Worm (Caenorhabditis elegans) whole organism, L4 larva: ENCODE results near the gene C13B4.1.

Experiments
- F10B5.3 ChIP-seq: sonication (generic microtip); optimal IDR thresholded peaks from 2 replicates; lab custom pipeline; 2016; ENCODE audit warnings: mild to moderate bottlenecking, missing genetic modification characterization, missing compliant biosample characterization
- R02D3.7 ChIP-seq: fragments of 150-350 bp; sonication (generic microtip); optimal IDR thresholded peaks from 3 replicates; lab custom pipeline; 2014; ENCODE audit warnings: missing biosample characterization, missing genetic modification characterization
- Y105C5A.15 ChIP-seq: fragments of 200-800 bp; sonication (Bioruptor generic); IDR thresholded peaks from 2 replicates; pipeline ENCODE4 v1.3.6; 2022; ENCODE audit warnings: missing genetic modification characterization, missing compliant biosample characterization
- Y5F2A.4 ChIP-seq: fragments of 200-800 bp; sonication (Bioruptor generic); optimal IDR thresholded peaks from 2 replicates; lab custom pipeline; 2018; ENCODE audit warnings: mild to moderate bottlenecking, missing genetic modification characterization, missing compliant biosample characterization
- aly-2 ChIP-seq: sonication (generic microtip); optimal IDR thresholded peaks from 2 replicates; lab custom pipeline; 2018; ENCODE audit warnings: missing biosample characterization, missing genetic modification characterization
- ama-1 ChIP-seq: fragments of 150-350 bp; optimal IDR thresholded peaks from 2 replicates; lab custom pipeline; 2014; ENCODE audit warnings: inconsistent platforms, mixed read lengths
- arid-1 ChIP-seq: fragments of 200-800 bp; sonication (Bioruptor generic); conservative IDR thresholded peaks from 2 replicates; pipeline ENCODE4 v1.3.6; 2022; ENCODE audit warnings: missing genetic modification reagents, missing genetic modification characterization, missing compliant biosample characterization
- ceh-32 ChIP-seq: sonication (generic microtip); optimal IDR thresholded peaks from 2 replicates; lab custom pipeline; 2016; ENCODE audit warnings: mild to moderate bottlenecking, missing genetic modification characterization, missing compliant biosample characterization; ENCODE audit not compliant: poor library complexity
- ceh-44 ChIP-seq: fragments of 200-800 bp; sonication (Bioruptor generic); IDR thresholded peaks from 2 replicates; pipeline ENCODE4 v1.3.6; 2022; ENCODE audit warnings: missing genetic modification reagents, missing genetic modification characterization, missing compliant biosample characterization
- ceh-62 ChIP-seq: sonication (generic microtip); optimal IDR thresholded peaks from 2 replicates; lab custom pipeline; 2017; ENCODE audit warnings: missing biosample characterization, missing genetic modification characterization
- ceh-82 ChIP-seq: sonication (generic microtip); optimal IDR thresholded peaks from 2 replicates; lab custom pipeline; 2017; ENCODE audit warnings: missing biosample characterization, missing genetic modification characterization
- daf-16 ChIP-seq, 3 experiments: sonication (generic microtip); optimal IDR thresholded peaks; 2 replicates each; lab custom pipeline; 2016 to 2017; ENCODE audit warnings: missing genetic modification characterization in 3 of 3, missing genetic modification reagents in 3 of 3, mild to moderate bottlenecking in 2 of 3, missing compliant biosample characterization in 2 of 3, missing biosample characterization in 1 of 3, moderate library complexity in 1 of 3
- dmd-6 ChIP-seq: fragments of 200-800 bp; sonication (Bioruptor generic); IDR thresholded peaks from 2 replicates; pipeline ENCODE4 v1.3.6; 2022; ENCODE audit warnings: missing genetic modification reagents, missing genetic modification characterization, missing compliant biosample characterization
- dpl-1 ChIP-seq: fragments of 150-350 bp; optimal IDR thresholded peaks from 2 replicates; lab custom pipeline; 2014; ENCODE audit warnings: missing biosample characterization, missing genetic modification reagents, missing genetic modification characterization
- duxl-1 ChIP-seq: sonication (generic microtip); optimal IDR thresholded peaks from 2 replicates; lab custom pipeline; 2016; ENCODE audit warnings: mild to moderate bottlenecking, missing genetic modification characterization, moderate library complexity, missing compliant biosample characterization; ENCODE audit not compliant: poor library complexity
- egl-27 ChIP-seq: sonication (generic microtip); optimal IDR thresholded peaks from 3 replicates; lab custom pipeline; 2017; ENCODE audit warnings: missing biosample characterization, missing genetic modification reagents, missing genetic modification characterization
- fkh-10 ChIP-seq: fragments of 150-350 bp; optimal IDR thresholded peaks from 2 replicates; lab custom pipeline; 2014; ENCODE audit warnings: missing biosample characterization, missing genetic modification reagents, missing genetic modification characterization
- gei-8 ChIP-seq: fragments of 200-800 bp; sonication (Bioruptor generic); optimal IDR thresholded peaks from 2 replicates; lab custom pipeline; 2018; ENCODE audit warnings: mild to moderate bottlenecking, missing genetic modification characterization, missing compliant biosample characterization
- hif-1 ChIP-seq, 2 experiments: sonication (generic microtip); optimal IDR thresholded peaks; 2 replicates each; lab custom pipeline; 2016 to 2017; ENCODE audit warnings: missing compliant biosample characterization in 2 of 2, missing genetic modification characterization in 2 of 2, missing genetic modification reagents in 2 of 2, missing genotype in 2 of 2, mild to moderate bottlenecking in 1 of 2
- hlh-30 ChIP-seq: sonication (generic microtip); optimal IDR thresholded peaks from 2 replicates; lab custom pipeline; 2017; ENCODE audit warnings: antibody characterized with exemption, mild to moderate bottlenecking, missing genetic modification characterization, missing compliant biosample characterization; ENCODE audit not compliant: insufficient read depth
- hmg-1.1 ChIP-seq: fragments of 200-800 bp; sonication (Bioruptor generic); IDR thresholded peaks from 2 replicates; pipeline ENCODE4 v1.3.6; 2022; ENCODE audit warnings: missing genetic modification reagents, missing genetic modification characterization, missing compliant biosample characterization
- jun-1 ChIP-seq: fragments of 150-350 bp; optimal IDR thresholded peaks from 2 replicates; lab custom pipeline; 2014; ENCODE audit warnings: missing biosample characterization, missing genetic modification reagents, missing genetic modification characterization
- lin-1 ChIP-seq: fragments of 200-800 bp; sonication (Bioruptor generic); IDR thresholded peaks from 2 replicates; pipeline ENCODE4 v1.3.6; 2022; ENCODE audit warnings: missing genetic modification reagents, missing genetic modification characterization, missing compliant biosample characterization
- lir-3 ChIP-seq: sonication (generic microtip); optimal IDR thresholded peaks from 2 replicates; lab custom pipeline; 2016; ENCODE audit warnings: mild to moderate bottlenecking, missing genetic modification characterization, missing compliant biosample characterization
- lsy-2 ChIP-seq, 2 experiments: fragments of 150-350 bp in 1 of 2; sonication (generic microtip) in 1 of 2; optimal IDR thresholded peaks; 2 replicates each; lab custom pipeline; 2014 to 2017; ENCODE audit warnings: missing biosample characterization in 2 of 2, missing genetic modification characterization in 2 of 2
- mdt-29 ChIP-seq: fragments of 200-800 bp; sonication (Bioruptor generic); IDR thresholded peaks from 2 replicates; pipeline ENCODE4 v1.3.6; 2022; ENCODE audit warnings: missing genetic modification reagents, missing genetic modification characterization, missing compliant biosample characterization
- mep-1 ChIP-seq: fragments of 150-350 bp; sonication (generic microtip); optimal IDR thresholded peaks from 3 replicates; lab custom pipeline; 2014; ENCODE audit warnings: missing biosample characterization, missing genetic modification characterization
- mes-2 ChIP-seq: sonication (generic microtip); optimal IDR thresholded peaks from 2 replicates; lab custom pipeline; 2016; ENCODE audit warnings: missing genotype, mild to moderate bottlenecking, missing genetic modification characterization, missing compliant biosample characterization; ENCODE audit not compliant: poor library complexity, severe bottlenecking
- mxl-2 ChIP-seq: fragments of 200-800 bp; sonication (Bioruptor generic); conservative IDR thresholded peaks from 2 replicates; pipeline ENCODE4 v1.3.6; 2022; ENCODE audit warnings: missing genetic modification reagents, missing genetic modification characterization, missing compliant biosample characterization
- nhr-10 ChIP-seq: fragments of 150-350 bp; optimal IDR thresholded peaks from 2 replicates; lab custom pipeline; 2014; ENCODE audit warnings: missing biosample characterization, missing genetic modification characterization
- nhr-102 ChIP-seq: sonication (generic microtip); optimal IDR thresholded peaks from 2 replicates; lab custom pipeline; 2016; ENCODE audit warnings: mild to moderate bottlenecking, missing genetic modification characterization, moderate library complexity, missing compliant biosample characterization
- nhr-11 ChIP-seq: fragments of 150-350 bp; optimal IDR thresholded peaks from 2 replicates; lab custom pipeline; 2014; ENCODE audit warnings: missing biosample characterization, missing genetic modification characterization
- nhr-111 ChIP-seq: fragments of 200-800 bp; sonication (Bioruptor generic); optimal IDR thresholded peaks from 2 replicates; lab custom pipeline; 2018; ENCODE audit warnings: mild to moderate bottlenecking, missing genetic modification characterization, missing compliant biosample characterization
- nhr-237 ChIP-seq: sonication (generic microtip); optimal IDR thresholded peaks from 2 replicates; lab custom pipeline; 2017; ENCODE audit warnings: missing biosample characterization, missing genetic modification characterization
- nhr-28 ChIP-seq: fragments of 150-350 bp; optimal IDR thresholded peaks from 2 replicates; lab custom pipeline; 2014; ENCODE audit warnings: missing biosample characterization, missing genetic modification characterization
- nhr-6 ChIP-seq: fragments of 150-350 bp; optimal IDR thresholded peaks from 2 replicates; lab custom pipeline; 2014; ENCODE audit warnings: missing biosample characterization, missing genetic modification characterization
- pha-4 ChIP-seq, 2 experiments: fragments of 150-350 bp in 1 of 2; fragments of 200-800 bp in 1 of 2; sonication (Bioruptor generic) in 1 of 2; IDR thresholded peaks in 1 of 2; optimal IDR thresholded peaks in 1 of 2; 2 replicates each; pipeline versions ENCODE4 v1.3.6 to Lab custom; 2014 to 2022; ENCODE audit warnings: missing genetic modification characterization in 2 of 2, missing genetic modification reagents in 2 of 2, missing biosample characterization in 1 of 2, missing compliant biosample characterization in 1 of 2
- pqm-1 ChIP-seq: sonication (generic microtip); optimal IDR thresholded peaks from 2 replicates; lab custom pipeline; 2017; ENCODE audit warnings: missing biosample characterization, missing genetic modification characterization
- rbr-2 ChIP-seq: sonication (generic microtip); optimal IDR thresholded peaks from 2 replicates; lab custom pipeline; 2016; ENCODE audit warnings: missing genotype, missing genetic modification characterization, missing compliant biosample characterization
- saeg-2 ChIP-seq: fragments of 200-800 bp; sonication (Bioruptor generic); IDR thresholded peaks from 2 replicates; pipeline ENCODE4 v1.3.6; 2022; ENCODE audit warnings: missing genetic modification reagents, missing genetic modification characterization, missing compliant biosample characterization
- sdz-12 ChIP-seq: fragments of 200-800 bp; sonication (Bioruptor generic); optimal IDR thresholded peaks from 2 replicates; lab custom pipeline; 2018; ENCODE audit warnings: mild to moderate bottlenecking, missing genetic modification characterization, missing compliant biosample characterization
- set-16 ChIP-seq: fragments of 200-800 bp; sonication (Bioruptor generic); IDR thresholded peaks from 2 replicates; pipeline ENCODE4 v1.3.6; 2022; ENCODE audit warnings: missing genetic modification reagents, missing genetic modification characterization, missing compliant biosample characterization
- skn-1 ChIP-seq: fragments of 150-350 bp; optimal IDR thresholded peaks from 2 replicates; lab custom pipeline; 2014; ENCODE audit warnings: missing biosample characterization, missing genetic modification characterization
- spr-1 ChIP-seq: sonication (generic microtip); optimal IDR thresholded peaks from 2 replicates; lab custom pipeline; 2016; ENCODE audit warnings: mild to moderate bottlenecking, missing genetic modification characterization, missing compliant biosample characterization
- tag-97 ChIP-seq: fragments of 200-800 bp; sonication (Bioruptor generic); IDR thresholded peaks from 2 replicates; pipeline ENCODE4 v1.3.6; 2022; ENCODE audit warnings: missing genetic modification characterization, missing compliant biosample characterization
- tra-1 ChIP-seq: fragments of 200-800 bp; sonication (Bioruptor generic); IDR thresholded peaks from 2 replicates; pipeline ENCODE4 v1.3.6; 2022; ENCODE audit warnings: missing genetic modification reagents, missing genetic modification characterization, missing compliant biosample characterization
- unc-39 ChIP-seq: sonication (generic microtip); optimal IDR thresholded peaks from 2 replicates; lab custom pipeline; 2017; ENCODE audit warnings: missing biosample characterization, missing genetic modification characterization
- zfp-2 ChIP-seq: sonication (generic microtip); optimal IDR thresholded peaks from 2 replicates; lab custom pipeline; 2016; ENCODE audit warnings: mild to moderate bottlenecking, missing genetic modification characterization, missing compliant biosample characterization
- zip-11 ChIP-seq: fragments of 200-800 bp; sonication (Bioruptor generic); IDR thresholded peaks from 2 replicates; pipeline ENCODE4 v1.3.6; 2022; ENCODE audit warnings: missing genetic modification characterization, missing compliant biosample characterization
- ztf-7 ChIP-seq: fragments of 150-350 bp; optimal IDR thresholded peaks from 2 replicates; lab custom pipeline; 2014; ENCODE audit warnings: missing biosample characterization, missing genetic modification characterization

C13B4.1 gene

DNA sequence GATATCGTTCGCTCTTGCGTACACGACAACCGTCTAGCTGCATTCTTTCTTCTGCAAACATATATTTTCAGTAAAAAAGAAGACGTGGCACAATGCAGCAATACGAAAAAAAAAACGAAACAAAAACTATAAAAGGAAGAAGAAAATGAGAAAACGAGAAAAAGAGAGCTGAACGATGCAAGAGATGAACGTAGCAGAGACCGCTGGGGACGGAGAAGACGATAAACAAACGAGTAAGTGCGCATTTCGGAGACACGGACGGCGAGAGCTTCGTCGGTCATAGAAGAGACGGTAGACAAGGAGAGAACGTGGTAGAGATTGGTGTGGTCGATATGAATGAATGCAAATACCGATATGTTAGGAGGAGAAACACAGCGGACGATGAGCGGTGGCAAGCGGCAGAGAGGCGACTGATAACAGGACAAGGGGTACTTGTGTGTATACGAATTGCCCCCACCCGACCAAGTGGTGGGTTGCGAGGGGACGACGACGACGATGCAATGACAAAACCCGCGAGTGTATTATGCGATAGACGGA, 41.4 kb downstream of the C13B4.1 start, which contains the start of gene K04B12.2 (continued):
- TF ChIP-seq zfp-2 (tag; lab: Kevin White, UChicago) (no peak), pqm-1 (tag; lab: Kevin White, UChicago) (peak; percentile 59), hif-1 (tag; optimal IDR thresholded peaks at IDR 0.05; lab: Kevin White, UChicago) (peak in 1 of 2 experiments; percentile 48), spr-1 (tag; lab: Kevin White, UChicago) (peak; percentile 8), daf-16 (GFP tag; optimal IDR thresholded peaks at IDR 0.05; lab: Kevin White, UChicago) (peak; percentile 16 to 62), daf-16 (tag; optimal IDR thresholded peaks at IDR 0.05; lab: Kevin White, UChicago) (peak; percentile 90), mes-2 (tag; lab: Kevin White, UChicago) (peak; percentile 54), ceh-32 (tag; lab: Kevin White, UChicago) (no peak), F10B5.3 (tag; lab: Kevin White, UChicago) (no peak), lsy-2 (tag; optimal IDR thresholded peaks at IDR 0.05; lab: Kevin White, UChicago) (peak; percentile 41 to 67), nhr-10 (peak; percentile 55), pha-4 (GFP tag; IDR thresholded peaks at IDR 0.05; lab: Robert Waterston, UW) (no peak), pha-4 (tag; optimal IDR thresholded peaks at IDR 0.05; lab: Kevin White, UChicago) (peak; percentile 19), aly-2 (tag; lab: Kevin White, UChicago) (no peak), ceh-44 (GFP tag; lab: Robert Waterston, UW) (no peak), saeg-2 (no peak), nhr-6 (tag; lab: Kevin White, UChicago) (peak; percentile 84), nhr-11 (tag; lab: Kevin White, UChicago) (peak; percentile 6), ama-1 (no peak), hlh-30 (peak; percentile 60), gei-8 (GFP tag; lab: Kevin White, UChicago) (no peak), ceh-82 (tag; lab: Kevin White, UChicago) (no peak), Y5F2A.4 (GFP tag; lab: Kevin White, UChicago) (no peak), skn-1 (tag; lab: Kevin White, UChicago) (no peak), nhr-111 (GFP tag; lab: Kevin White, UChicago) (no peak), dmd-6 (GFP tag; lab: Robert Waterston, UW) (peak; percentile 81), nhr-102 (tag; lab: Kevin White, UChicago) (peak; percentile 43), ztf-7 (tag; lab: Kevin White, UChicago) (peak; percentile 60), tra-1 (GFP tag; lab: Robert Waterston, UW) (0 out of 2 replicates have a peak, but pooled peaks have one; percentile 7), jun-1 (tag; lab: Kevin White, UChicago) (peak; percentile 31), ceh-62 (tag; lab: Kevin White, UChicago) (no peak), egl-27 (no peak), Y105C5A.15 (no peak), set-16 (GFP tag; lab: Robert Waterston, UW) (peak; percentile 17; the same call in 1 of the 2 replicates), lir-3 (no peak), unc-39 (tag; lab: Kevin White, UChicago) (no peak), duxl-1 (tag; lab: Kevin White, UChicago) (no peak), mdt-29 (GFP tag; lab: Robert Waterston, UW) (no peak), mxl-2 (GFP tag; lab: Robert Waterston, UW) (no peak), rbr-2 (tag; lab: Kevin White, UChicago) (peak; percentile 80), lin-1 (GFP tag; lab: Robert Waterston, UW) (peak; percentile 71), mep-1 (peak; percentile 85), zip-11 (no peak), sdz-12 (no peak), dpl-1 (GFP tag; lab: Kevin White, UChicago) (peak; percentile 60), arid-1 (GFP tag; lab: Robert Waterston, UW) (peak; percentile 37; the same call in 1 of the 2 replicates), nhr-28 (tag; lab: Kevin White, UChicago) (peak; percentile 79), nhr-237 (tag; lab: Kevin White, UChicago) (no peak), fkh-10 (GFP tag; lab: Kevin White, UChicago) (peak; percentile 13), hmg-1.1 (GFP tag; lab: Robert Waterston, UW) (peak; percentile 81), tag-97 (GFP tag; lab: Robert Waterston, UW) (no peak), R02D3.7 (no peak)
